Worm (Caenorhabditis elegans) whole organism, early embryonic: ENCODE results near the gene F53B2.8.
"Not testable (repeated sequence)": the region's sequence is repeated elsewhere in the genome, so short reads cannot be mapped to it uniquely, and the experiment has no call there.

ENCODE experiments used
- hmg-4 ChIP-seq: fragments of 200-800 bp; sonication (Bioruptor generic); optimal IDR thresholded peaks from 2 replicates; lab custom pipeline; 2018; ENCODE audit warnings: mild to moderate bottlenecking, missing genetic modification characterization, missing compliant biosample characterization
- hnd-1 ChIP-seq: sonication (generic microtip); optimal IDR thresholded peaks from 2 replicates; lab custom pipeline; 2016; ENCODE audit warnings: missing genetic modification characterization, missing compliant biosample characterization

- TF ChIP-seq hnd-1 (tag; lab: Kevin White, UChicago); hmg-4: not testable (repeated sequence)
Observed at ce11 chrIV:12484479-12484878, 42.7 kb downstream of the F53B2.8 start, which contains the start of gene T04A11.4.
